Worm (Caenorhabditis elegans): ENCODE results near the gene ZK632.2.

The ZK632.2 gene

DNA sequence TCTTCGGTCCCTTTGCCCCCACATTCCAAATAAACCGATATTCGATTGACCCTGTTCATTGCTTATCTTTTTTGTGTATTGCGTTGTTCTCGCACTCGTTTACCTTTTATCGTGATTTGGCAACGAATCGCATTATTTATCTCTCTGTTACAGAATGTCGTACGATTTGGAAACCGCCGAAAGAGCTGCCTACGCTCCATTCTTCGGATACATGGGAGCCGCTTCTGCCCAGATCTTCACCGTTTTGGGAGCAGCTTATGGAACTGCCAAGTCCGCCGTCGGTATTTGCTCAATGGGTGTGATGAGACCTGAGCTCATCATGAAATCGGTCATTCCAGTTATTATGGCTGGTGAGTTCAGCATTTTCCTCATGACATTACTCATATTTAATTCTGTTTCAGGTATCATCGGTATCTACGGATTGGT lies 16.9 kb upstream of the ZK632.2 start, which contains the start of gene vha-2:
TSS of gene vha-2 (plus strand) at position 154 of the 426 bp plus-strand sequence.
- TF ChIP-seq elt-2 (tag; optimal IDR thresholded peaks at IDR 0.05) (peak; percentile 56), T23F11.4 (GFP tag; optimal IDR thresholded peaks at IDR 0.05) (no peak), hlh-30 (tag; optimal IDR thresholded peaks at IDR 0.05; ENCODE audit: insufficient read depth) (no peak)

- no peak for TF ChIP-seq unc-42 (tag; optimal IDR thresholded peaks at IDR 0.05)
- TF ChIP-seq ref-2 (tag; optimal IDR thresholded peaks at IDR 0.05), result no peak
- no peak for TF ChIP-seq syd-9 (tag; optimal IDR thresholded peaks at IDR 0.05)
- no peak for TF ChIP-seq pag-3 (tag; optimal IDR thresholded peaks at IDR 0.05; ENCODE audit: borderline replicate concordance)
- TF ChIP-seq unc-86 (tag; optimal IDR thresholded peaks at IDR 0.05), result no peak
- TF ChIP-seq hlh-13 (GFP tag; optimal IDR thresholded peaks at IDR 0.05), result no peak
- no peak for TF ChIP-seq ztf-16 (tag; optimal IDR thresholded peaks at IDR 0.05)
- TF ChIP-seq pha-4 (tag; optimal IDR thresholded peaks at IDR 0.05), result no peak
- no peak for TF ChIP-seq ceh-9 (tag; optimal IDR thresholded peaks at IDR 0.05)
- TF ChIP-seq rnt-1 (tag; optimal IDR thresholded peaks at IDR 0.05), result no peak
- no peak for TF ChIP-seq sdc-2 (tag; optimal IDR thresholded peaks at IDR 0.05)
- no peak for TF ChIP-seq sox-4 (tag; optimal IDR thresholded peaks at IDR 0.05)
- TF ChIP-seq madf-2 (tag; optimal IDR thresholded peaks at IDR 0.05), result no peak
- TF ChIP-seq nhr-232 (tag; optimal IDR thresholded peaks at IDR 0.05), result no peak
- TF ChIP-seq ama-1 (optimal IDR thresholded peaks at IDR 0.05), result no peak
- no peak for TF ChIP-seq hlh-15 (tag; optimal IDR thresholded peaks at IDR 0.05)
These were observed 16.3 kb upstream of the ZK632.2 start, which contains the start of gene R10E11.6 for ce11 chrIII:9782483-9783081. Gene R10E11.6 (plus strand): TSS chrIII:9783006.

- TF ChIP-seq unc-55 (GFP tag; optimal IDR thresholded peaks at IDR 0.05) (no peak), ceh-2 (tag; optimal IDR thresholded peaks at IDR 0.05) (no peak), pag-3 (tag; optimal IDR thresholded peaks at IDR 0.05; ENCODE audit: borderline replicate concordance) (no peak), ceh-34 (tag; optimal IDR thresholded peaks at IDR 0.05) (no peak), dmd-4 (tag; optimal IDR thresholded peaks at IDR 0.05; ENCODE audit: borderline replicate concordance) (no peak), unc-42 (tag; optimal IDR thresholded peaks at IDR 0.05) (no peak)
These were observed 15.7 kb upstream of the ZK632.2 start for ce11 chrIII:9783133-9783590.

DNA sequence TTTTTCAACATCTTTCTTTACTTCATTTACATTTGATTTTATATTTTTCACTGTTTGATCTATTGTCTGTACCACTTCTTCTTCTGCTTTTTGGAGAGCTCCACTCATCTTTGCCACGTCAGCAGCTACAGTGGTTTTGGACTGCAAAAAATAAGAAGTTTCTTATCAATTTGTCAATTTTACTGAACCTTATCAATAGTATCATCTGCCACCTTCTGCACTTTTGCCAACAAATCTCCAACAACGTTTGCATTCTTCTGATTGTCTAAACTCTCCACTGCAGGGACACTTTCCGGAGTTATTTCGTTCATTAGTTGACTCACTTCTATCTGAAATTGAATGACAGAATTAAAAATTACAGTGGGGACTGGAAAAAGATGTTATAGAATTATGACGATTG lies 12.1 kb upstream of the ZK632.2 start:
- peak; percentile 79 for TF ChIP-seq elt-2 (tag; optimal IDR thresholded peaks at IDR 0.05)
- TF ChIP-seq che-1 (tag; optimal IDR thresholded peaks at IDR 0.05), result no peak

DNA sequence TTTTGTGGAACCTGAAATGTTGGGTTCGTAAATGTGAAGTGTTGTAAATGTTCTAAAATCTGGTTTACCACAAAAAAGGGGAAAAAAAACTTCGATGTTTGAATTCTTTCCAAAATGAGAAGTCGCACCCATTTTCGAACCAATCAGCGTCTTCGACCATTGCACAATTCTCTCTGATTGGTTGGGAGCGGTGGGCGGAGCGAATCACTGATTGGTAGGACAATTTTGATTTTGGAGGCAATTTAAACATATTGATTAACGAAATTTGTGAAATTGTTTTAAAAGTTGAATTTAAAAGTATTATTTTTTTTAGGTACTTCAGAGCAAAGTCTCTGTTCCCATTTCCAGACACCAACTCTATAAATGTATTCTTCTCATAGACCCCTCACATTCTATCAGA lies 9.8 kb upstream of the ZK632.2 start:
- TF ChIP-seq unc-42 (tag; optimal IDR thresholded peaks at IDR 0.05) (no peak), nfya-1 (tag; optimal IDR thresholded peaks at IDR 0.05) (peak; percentile 84)

DNA sequence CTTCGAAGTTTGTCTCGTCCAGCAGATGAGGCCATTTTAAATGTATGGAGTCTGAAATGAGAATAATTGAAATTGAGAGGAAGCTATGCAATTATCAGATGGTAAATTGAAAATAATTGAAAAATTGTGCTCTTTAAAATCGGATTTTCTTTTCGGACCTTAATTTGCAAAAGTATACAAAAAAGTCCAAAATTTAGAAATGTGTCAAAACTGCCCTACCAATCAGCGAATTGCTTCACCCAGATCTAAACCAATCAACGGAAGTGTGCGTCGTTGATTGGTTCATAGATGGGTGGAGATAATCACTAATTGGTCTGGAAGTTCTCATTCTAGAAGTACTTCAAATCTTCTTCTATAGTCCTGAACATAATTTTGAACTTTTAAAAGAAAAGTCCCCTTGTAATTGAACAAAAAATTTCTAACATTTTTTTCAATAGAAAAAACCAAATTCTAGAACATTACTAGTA lies 9.3 kb upstream of the ZK632.2 start, which contains the start of gene R10E11.5:
TSS of gene R10E11.5 (minus strand) at position 51 of the 467 bp plus-strand sequence.
- TF ChIP-seq tbx-7 (tag; optimal IDR thresholded peaks at IDR 0.05) (no peak), nfya-1 (tag; optimal IDR thresholded peaks at IDR 0.05) (peak; percentile 51)

DNA sequence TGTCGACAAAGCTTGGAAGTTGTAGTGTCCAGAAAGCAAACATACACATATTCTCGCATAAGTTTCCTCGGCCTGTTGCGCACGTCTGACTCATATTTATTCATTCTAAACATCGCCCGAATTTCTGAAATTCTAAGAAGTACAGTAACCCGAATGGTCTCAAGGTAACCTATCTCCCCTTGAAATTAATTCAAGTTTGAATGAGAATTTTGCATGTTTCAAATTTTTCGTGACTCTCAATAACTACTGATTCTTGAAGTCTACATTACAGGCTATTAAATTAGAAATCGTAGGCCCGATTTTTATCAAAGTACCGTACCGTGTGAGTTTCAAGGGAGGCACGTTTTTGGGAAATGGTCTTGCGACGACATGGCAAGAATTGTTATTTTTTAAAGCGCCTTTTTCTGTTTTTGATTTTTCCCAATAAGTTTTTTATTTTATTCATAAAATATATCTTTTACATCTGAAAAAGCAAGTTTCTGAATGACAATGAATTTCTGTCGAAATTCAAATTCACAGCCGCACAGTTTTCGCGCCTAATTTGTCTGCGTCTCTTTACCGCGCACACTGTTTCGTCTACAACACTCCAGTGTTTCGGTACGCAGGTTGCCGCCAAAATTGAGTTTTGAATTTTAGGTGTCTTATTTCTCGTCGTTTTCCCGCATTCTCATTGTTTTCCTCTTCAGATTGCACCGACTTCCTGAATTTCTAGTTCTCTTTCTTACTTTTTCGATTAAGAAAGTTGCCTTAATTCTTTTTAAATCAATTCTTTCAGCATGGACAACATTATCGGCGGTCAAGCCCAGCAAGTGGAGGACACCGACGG lies 5.1 kb upstream of the ZK632.2 start, which contains the start of the genes R10E11.9 and mcm-6:
TSS of gene R10E11.9 (minus strand) at position 51 of the 826 bp plus-strand sequence.
TSS of gene mcm-6 (plus strand) at position 776 of the 826 bp plus-strand sequence.
- no peak for TF ChIP-seq ref-2 (tag; optimal IDR thresholded peaks at IDR 0.05)
